Fruit fly (Drosophila melanogaster) whole organism, pupa: ENCODE measurements around the gene Lsm12a.

ENCODE experiments used
- CG10348 ChIP-seq: fragments of 200-800 bp; sonication (Bioruptor generic); IDR thresholded peaks from 2 replicates; pipeline ENCODE4 v1.3.6; 2022; ENCODE audit warnings: missing biosample characterization, missing genetic modification characterization
- CG12605 ChIP-seq: fragments of 200-800 bp; sonication (Bioruptor generic); IDR thresholded peaks from 2 replicates; pipeline ENCODE4 v1.3.6; 2022; ENCODE audit warnings: missing biosample characterization, missing genetic modification characterization
- CG13204 ChIP-seq: fragments of 200-800 bp; sonication (Bioruptor generic); optimal IDR thresholded peaks from 2 replicates; lab custom pipeline; 2018; ENCODE audit warnings: missing biosample characterization, mild to moderate bottlenecking, missing genetic modification characterization, moderate library complexity
- CG14655 ChIP-seq: fragments of 200-800 bp; sonication (Bioruptor generic); optimal IDR thresholded peaks from 3 replicates; lab custom pipeline; 2017; ENCODE audit warnings: mild to moderate bottlenecking, missing biosample characterization, missing genetic modification reagents, missing genetic modification characterization
- CG15710 ChIP-seq: fragments of 200-800 bp; sonication (Bioruptor generic); optimal IDR thresholded peaks from 2 replicates; lab custom pipeline; 2018; ENCODE audit warnings: missing biosample characterization, mild to moderate bottlenecking, missing genetic modification characterization, moderate library complexity
- CG17806 ChIP-seq: fragments of 200-800 bp; sonication (Bioruptor generic); optimal IDR thresholded peaks from 2 replicates; lab custom pipeline; 2018; ENCODE audit warnings: missing biosample characterization, mild to moderate bottlenecking, missing genetic modification characterization, moderate library complexity
- CG32121 ChIP-seq: fragments of 200-800 bp; sonication (Bioruptor generic); IDR thresholded peaks from 2 replicates; pipeline ENCODE4 v1.3.6; 2022; ENCODE audit warnings: missing biosample characterization, missing genetic modification characterization
- CG34367 ChIP-seq: fragments of 200-800 bp; sonication (Bioruptor generic); optimal IDR thresholded peaks from 2 replicates; lab custom pipeline; 2018; ENCODE audit warnings: missing biosample characterization, mild to moderate bottlenecking, missing genetic modification characterization
- CG4496 ChIP-seq: fragments of 200-800 bp; sonication (Bioruptor generic); IDR thresholded peaks from 3 replicates; pipeline ENCODE4 v1.3.6; 2022; ENCODE audit warnings: missing biosample characterization, missing genetic modification characterization
- CG8159 ChIP-seq: fragments of 200-800 bp; sonication (Bioruptor generic); optimal IDR thresholded peaks from 3 replicates; lab custom pipeline; 2018; ENCODE audit warnings: missing biosample characterization, mild to moderate bottlenecking, missing genetic modification characterization, moderate library complexity
- CG8301 ChIP-seq: fragments of 200-800 bp; sonication (Bioruptor generic); optimal IDR thresholded peaks from 2 replicates; lab custom pipeline; 2018; ENCODE audit warnings: missing biosample characterization, mild to moderate bottlenecking, missing genetic modification characterization
- CG9948 ChIP-seq: fragments of 200-800 bp; sonication (Bioruptor generic); optimal IDR thresholded peaks from 2 replicates; lab custom pipeline; 2018; ENCODE audit warnings: missing biosample characterization, mild to moderate bottlenecking, missing genetic modification characterization, moderate library complexity
- D1 ChIP-seq: fragments of 200-800 bp; sonication (Bioruptor generic); optimal IDR thresholded peaks from 2 replicates; lab custom pipeline; 2018; ENCODE audit warnings: missing biosample characterization, mild to moderate bottlenecking, missing genetic modification characterization, moderate library complexity
- EcR ChIP-seq: fragments of 200-800 bp; sonication (Bioruptor generic); optimal IDR thresholded peaks from 3 replicates; lab custom pipeline; 2019; ENCODE audit warnings: missing biosample characterization, missing genetic modification characterization, mild to moderate bottlenecking, moderate library complexity, missing genetic modification reagents
- Ets98B ChIP-seq: fragments of 200-800 bp; sonication (Bioruptor generic); IDR thresholded peaks from 2 replicates; pipeline ENCODE4 v1.3.6; 2022; ENCODE audit warnings: missing biosample characterization, missing genetic modification characterization
- Pif1A ChIP-seq: fragments of 200-800 bp; sonication (Bioruptor generic); optimal IDR thresholded peaks from 3 replicates; lab custom pipeline; 2016; ENCODE audit warnings: missing biosample characterization, missing genetic modification characterization
- Pif1B ChIP-seq: fragments of 200-800 bp; sonication (Bioruptor generic); optimal IDR thresholded peaks from 3 replicates; lab custom pipeline; 2016; ENCODE audit warnings: missing biosample characterization, missing genetic modification characterization
- Snoo ChIP-seq: fragments of 200-800 bp; sonication (Bioruptor generic); optimal IDR thresholded peaks from 3 replicates; lab custom pipeline; 2017; ENCODE audit warnings: missing biosample characterization, mild to moderate bottlenecking, missing genetic modification characterization, inconsistent platforms
- fd96Ca ChIP-seq: fragments of 200-800 bp; sonication (Bioruptor generic); IDR thresholded peaks from 3 replicates; pipeline ENCODE4 v1.3.6; 2022; ENCODE audit warnings: missing biosample characterization, missing genetic modification characterization
- gl ChIP-seq: fragments of 200-800 bp; sonication (Bioruptor generic); optimal IDR thresholded peaks from 2 replicates; lab custom pipeline; 2018; ENCODE audit warnings: missing biosample characterization, mild to moderate bottlenecking, missing genetic modification characterization
- rn ChIP-seq: fragments of 200-800 bp; sonication (Bioruptor generic); IDR thresholded peaks from 2 replicates; pipeline ENCODE4 v1.3.6; 2022; ENCODE audit warnings: missing biosample characterization, missing genetic modification characterization

Lsm12a gene

DNA sequence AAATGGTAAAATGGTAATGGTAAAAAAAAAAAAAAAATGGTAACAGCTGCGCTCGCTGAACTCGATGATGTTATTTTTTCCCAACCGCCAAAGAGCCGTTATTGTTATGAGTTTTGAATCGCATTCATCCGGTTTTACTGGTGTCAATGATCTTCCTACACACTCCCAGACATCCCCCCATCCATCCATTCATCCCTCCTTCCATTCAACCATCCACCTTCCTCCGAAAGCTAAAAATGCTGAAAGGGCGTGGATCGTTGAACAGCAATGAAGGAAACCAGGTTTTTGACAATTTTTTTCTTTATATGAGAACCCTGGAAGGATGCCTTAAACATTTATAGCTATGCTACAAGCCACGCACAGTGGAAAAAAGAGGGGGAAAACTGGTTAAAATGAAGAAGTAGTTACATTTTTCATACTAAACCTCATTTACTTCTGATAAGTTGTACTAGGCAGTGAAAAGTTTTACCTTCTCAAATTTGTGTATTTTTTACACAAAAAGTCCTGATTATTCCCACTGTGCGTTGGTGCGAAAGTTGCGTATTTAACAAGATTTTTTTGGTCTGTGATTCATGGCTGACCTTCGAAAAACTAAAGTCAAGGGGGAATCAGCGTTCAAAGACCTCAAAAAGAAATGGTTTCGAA, 18.3 kb upstream of the Lsm12a start:
- TF ChIP-seq Snoo (tag; lab: Kevin White, UChicago) (peak; percentile 47), CG12605 (GFP tag; lab: Robert Waterston, UW) (no peak), fd96Ca (GFP tag; lab: Robert Waterston, UW) (0 out of 3 replicates have a peak, but pooled peaks have one; percentile 12), CG32121 (GFP tag; lab: Robert Waterston, UW) (peak; percentile 43), CG34367 (tag; lab: Kevin White, UChicago) (peak; percentile 51), Ets98B (GFP tag; lab: Robert Waterston, UW) (peak; percentile 43), CG8159 (tag; lab: Kevin White, UChicago) (peak; percentile 63), Pif1B (GFP tag; lab: Kevin White, UChicago) (peak; percentile 57), CG13204 (GFP tag; lab: Kevin White, UChicago) (no peak), CG17806 (tag; lab: Kevin White, UChicago) (peak; percentile 52), CG9948 (tag; lab: Kevin White, UChicago) (peak; percentile 46), D1 (tag; lab: Kevin White, UChicago) (no peak), CG8301 (tag; lab: Kevin White, UChicago) (peak; percentile 39), rn (GFP tag; lab: Robert Waterston, UW) (no peak), CG4496 (0 out of 3 replicates have a peak, but pooled peaks have one; percentile 35), gl (tag; lab: Kevin White, UChicago) (peak; percentile 8), EcR (peak; percentile 91), CG15710 (peak; percentile 59), Pif1A (peak; percentile 62), CG10348 (GFP tag; lab: Robert Waterston, UW) (no peak), CG14655 (GFP tag; lab: Kevin White, UChicago) (peak; percentile 36)

DNA sequence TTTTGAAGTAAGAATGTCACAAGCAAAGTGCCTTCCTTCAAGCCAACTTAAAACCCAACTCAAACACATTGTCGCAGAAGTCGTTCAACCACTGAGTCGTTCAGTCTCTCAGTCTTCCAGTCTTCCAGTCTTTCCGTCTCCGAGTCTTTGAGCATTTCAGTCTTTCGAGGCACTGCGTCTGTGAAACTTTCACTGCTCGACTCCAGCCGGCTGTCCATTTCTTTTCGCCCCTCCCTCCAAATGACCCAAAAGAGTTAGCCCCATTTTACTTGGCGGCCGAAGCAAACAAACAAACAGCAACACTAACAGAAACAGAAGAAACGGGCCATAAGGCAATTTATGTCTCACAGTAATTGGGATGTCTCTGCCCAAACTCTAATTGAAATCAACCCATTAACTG, 17.4 kb upstream of the Lsm12a start:
- TF ChIP-seq CG13204 (GFP tag; lab: Kevin White, UChicago) (no peak), CG32121 (GFP tag; lab: Robert Waterston, UW) (no peak), CG4496 (no peak), CG10348 (GFP tag; lab: Robert Waterston, UW) (no peak), CG8159 (tag; lab: Kevin White, UChicago) (no peak), CG9948 (tag; lab: Kevin White, UChicago) (no peak), gl (tag; lab: Kevin White, UChicago) (no peak), EcR (no peak), CG34367 (tag; lab: Kevin White, UChicago) (no peak), D1 (tag; lab: Kevin White, UChicago) (no peak), Ets98B (GFP tag; lab: Robert Waterston, UW) (no peak), fd96Ca (GFP tag; lab: Robert Waterston, UW) (no peak), CG12605 (GFP tag; lab: Robert Waterston, UW) (no peak), rn (GFP tag; lab: Robert Waterston, UW) (no peak)

DNA sequence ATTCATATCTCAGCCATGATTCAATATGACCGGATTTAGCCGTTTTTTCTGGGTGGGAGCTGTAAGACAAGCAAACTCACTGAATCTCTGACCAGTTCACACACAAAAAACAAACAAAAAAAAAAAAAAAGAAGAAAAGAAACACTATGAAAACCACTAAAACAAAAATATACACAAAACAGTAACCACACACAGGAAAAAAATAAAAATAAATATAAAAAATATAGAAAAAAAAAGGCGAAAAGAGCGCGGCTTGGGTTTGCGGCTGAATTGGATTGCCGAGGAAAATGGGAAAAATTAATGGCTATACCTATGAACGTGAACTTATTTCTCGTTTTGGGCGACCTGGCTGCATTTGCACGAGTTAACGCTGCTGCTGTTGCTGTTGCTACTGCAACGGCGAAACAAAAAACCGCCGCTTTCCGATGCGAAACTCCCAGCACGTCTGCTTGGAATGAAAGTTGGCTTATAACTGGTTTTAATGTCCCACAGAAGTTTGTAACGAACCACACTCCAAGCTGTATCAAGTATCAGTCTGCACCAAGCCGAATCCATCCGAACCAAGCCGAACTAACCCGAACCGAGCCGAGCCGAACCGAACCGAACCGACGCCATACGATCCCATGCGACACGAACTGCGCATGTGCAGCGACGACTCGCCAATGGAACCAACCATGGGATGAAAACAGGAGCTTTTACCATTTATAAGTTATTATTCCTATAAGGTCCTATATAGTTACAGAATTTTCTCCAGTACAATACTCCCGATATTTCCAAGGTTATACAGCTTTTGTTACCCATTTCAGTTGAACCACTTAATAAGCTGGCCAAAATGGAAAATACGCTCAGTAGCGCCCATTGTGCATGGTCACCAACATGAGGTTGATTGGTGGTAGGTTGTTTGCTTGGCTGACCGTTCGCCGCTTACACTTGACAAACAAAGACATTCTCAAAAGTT, 14.7 kb upstream of the Lsm12a start, which contains the start of gene fw:
TSS of gene fw (minus strand) at position 478 of the 958 bp plus-strand sequence.
- TF ChIP-seq CG4496: peak; percentile 90
- peak; percentile 65 for TF ChIP-seq CG34367 (tag; lab: Kevin White, UChicago)
- TF ChIP-seq CG13204 (GFP tag; lab: Kevin White, UChicago): no peak
- TF ChIP-seq gl (tag; lab: Kevin White, UChicago): peak; percentile 34
- TF ChIP-seq CG9948 (tag; lab: Kevin White, UChicago): peak; percentile 55
- peak; percentile 39 for TF ChIP-seq EcR
- peak; percentile 70 for TF ChIP-seq CG12605 (GFP tag; lab: Robert Waterston, UW)
- no peak for TF ChIP-seq CG10348 (GFP tag; lab: Robert Waterston, UW)
- peak; percentile 89 for TF ChIP-seq fd96Ca (GFP tag; lab: Robert Waterston, UW)
- TF ChIP-seq Snoo (tag; lab: Kevin White, UChicago): no peak
- peak; percentile 68 for TF ChIP-seq CG17806 (tag; lab: Kevin White, UChicago)
- TF ChIP-seq D1 (tag; lab: Kevin White, UChicago): no peak
- peak; percentile 82 for TF ChIP-seq CG8301 (tag; lab: Kevin White, UChicago)
- TF ChIP-seq CG32121 (GFP tag; lab: Robert Waterston, UW): peak; percentile 80
- peak; percentile 88 for TF ChIP-seq Pif1A
- peak; percentile 64 for TF ChIP-seq CG15710
- no peak for TF ChIP-seq CG8159 (tag; lab: Kevin White, UChicago)
- no peak for TF ChIP-seq CG14655 (GFP tag; lab: Kevin White, UChicago)
- TF ChIP-seq Pif1B (GFP tag; lab: Kevin White, UChicago): peak; percentile 66
- TF ChIP-seq Ets98B (GFP tag; lab: Robert Waterston, UW): peak; percentile 81
- peak; percentile 61 for TF ChIP-seq rn (GFP tag; lab: Robert Waterston, UW)

DNA sequence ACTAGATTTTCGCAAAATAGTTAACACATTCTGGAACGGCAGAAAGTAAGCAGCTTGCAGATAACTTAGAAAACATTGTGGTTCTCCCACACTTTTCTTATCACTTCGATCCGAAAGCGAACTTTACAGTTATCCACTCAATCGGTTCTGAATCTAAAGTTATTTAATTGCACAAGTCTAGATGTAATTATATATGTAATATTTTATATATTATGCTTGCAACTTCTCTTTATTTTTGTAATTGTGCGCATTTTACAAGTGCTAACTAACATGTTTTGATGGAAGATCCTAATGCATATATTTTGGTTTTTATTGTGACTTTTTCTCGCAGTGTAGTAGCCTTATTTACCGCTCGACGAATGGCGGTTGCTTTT, 14.1 kb upstream of the Lsm12a start:
- peak; percentile 22; the same call in 1 of the 2 replicates for TF ChIP-seq Ets98B (GFP tag; lab: Robert Waterston, UW)
- TF ChIP-seq CG17806 (tag; lab: Kevin White, UChicago): peak; percentile 9
- TF ChIP-seq rn (GFP tag; lab: Robert Waterston, UW): no peak
- TF ChIP-seq Pif1A: no peak
- TF ChIP-seq EcR: no peak
- peak; percentile 67 for TF ChIP-seq Snoo (tag; lab: Kevin White, UChicago)
- peak; percentile 61 for TF ChIP-seq CG9948 (tag; lab: Kevin White, UChicago)
- TF ChIP-seq CG14655 (GFP tag; lab: Kevin White, UChicago): peak; percentile 84
- no peak for TF ChIP-seq gl (tag; lab: Kevin White, UChicago)
- no peak for TF ChIP-seq CG12605 (GFP tag; lab: Robert Waterston, UW)
- peak; percentile 76 for TF ChIP-seq CG4496
- TF ChIP-seq CG32121 (GFP tag; lab: Robert Waterston, UW): no peak
- no peak for TF ChIP-seq CG10348 (GFP tag; lab: Robert Waterston, UW)
- peak; percentile 2 for TF ChIP-seq D1 (tag; lab: Kevin White, UChicago)
- TF ChIP-seq CG34367 (tag; lab: Kevin White, UChicago): peak; percentile 43
- TF ChIP-seq CG8159 (tag; lab: Kevin White, UChicago): peak; percentile 83
- no peak for TF ChIP-seq fd96Ca (GFP tag; lab: Robert Waterston, UW)
- TF ChIP-seq Pif1B (GFP tag; lab: Kevin White, UChicago): no peak
- TF ChIP-seq CG15710: peak; percentile 55
- peak; percentile 38 for TF ChIP-seq CG13204 (GFP tag; lab: Kevin White, UChicago)
- peak; percentile 57 for TF ChIP-seq CG8301 (tag; lab: Kevin White, UChicago)
